Worm (Caenorhabditis elegans) whole organism, young adult: Measurements from ENCODE around the gene cpr-4.

Experiments
- B0035.1 ChIP-seq: sonication (generic microtip); optimal IDR thresholded peaks from 2 replicates; lab custom pipeline; 2016; ENCODE audit warnings: missing genetic modification characterization, mild to moderate bottlenecking, missing compliant biosample characterization, missing genotype, missing genetic modification reagents
- C06A6.2 ChIP-seq: fragments of 200-800 bp; sonication (Bioruptor generic); conservative IDR thresholded peaks from 2 replicates; pipeline ENCODE4 v1.3.6; 2022; ENCODE audit warnings: missing genetic modification characterization, missing compliant biosample characterization
- F22D6.2 ChIP-seq: sonication (generic microtip); optimal IDR thresholded peaks from 2 replicates; lab custom pipeline; 2016; ENCODE audit warnings: mild to moderate bottlenecking, missing genetic modification characterization, missing compliant biosample characterization
- F33H1.4 ChIP-seq: fragments of 200-800 bp; sonication (Bioruptor generic); IDR thresholded peaks from 2 replicates; pipeline ENCODE4 v1.3.6; 2022; ENCODE audit warnings: missing genetic modification reagents, missing genetic modification characterization, missing compliant biosample characterization
- F52B5.7 ChIP-seq: sonication (generic microtip); optimal IDR thresholded peaks from 2 replicates; lab custom pipeline; 2016; ENCODE audit warnings: mild to moderate bottlenecking, missing genetic modification characterization, missing compliant biosample characterization
- F55B11.4 ChIP-seq: sonication (generic microtip); optimal IDR thresholded peaks from 2 replicates; lab custom pipeline; 2016; ENCODE audit warnings: missing compliant biosample characterization, missing genetic modification characterization, borderline replicate concordance; ENCODE audit not compliant: insufficient read depth
- F57A8.1 ChIP-seq: fragments of 200-800 bp; sonication (Bioruptor generic); optimal IDR thresholded peaks from 2 replicates; lab custom pipeline; 2018; ENCODE audit warnings: mild to moderate bottlenecking, missing genetic modification characterization, moderate library complexity, missing compliant biosample characterization
- F57C9.4 ChIP-seq: sonication (generic microtip); optimal IDR thresholded peaks from 2 replicates; lab custom pipeline; 2017; ENCODE audit warnings: mild to moderate bottlenecking, missing genetic modification characterization, missing compliant biosample characterization
- Y53F4B.3 ChIP-seq: fragments of 200-800 bp; sonication (Bioruptor generic); IDR thresholded peaks from 2 replicates; pipeline ENCODE4 v1.3.6; 2022; ENCODE audit warnings: missing genetic modification reagents, missing genetic modification characterization, missing compliant biosample characterization
- ZK185.1 ChIP-seq: sonication (generic microtip); optimal IDR thresholded peaks from 2 replicates; lab custom pipeline; 2016; ENCODE audit warnings: mild to moderate bottlenecking, missing genetic modification characterization, missing compliant biosample characterization; ENCODE audit not compliant: poor library complexity, severe bottlenecking
- atf-7 ChIP-seq: sonication (generic microtip); optimal IDR thresholded peaks from 2 replicates; lab custom pipeline; 2017; ENCODE audit warnings: mild to moderate bottlenecking, missing genetic modification characterization, missing compliant biosample characterization
- athp-1 ChIP-seq: sonication (generic microtip); optimal IDR thresholded peaks from 2 replicates; lab custom pipeline; 2017; ENCODE audit warnings: mild to moderate bottlenecking, missing genetic modification characterization, missing compliant biosample characterization
- bed-2 ChIP-seq: fragments of 200-800 bp; sonication (Bioruptor generic); IDR thresholded peaks from 2 replicates; pipeline ENCODE4 v1.3.6; 2022; ENCODE audit warnings: missing genetic modification reagents, missing genetic modification characterization, missing compliant biosample characterization
- ccch-3 ChIP-seq: fragments of 200-800 bp; sonication (Bioruptor generic); optimal IDR thresholded peaks from 2 replicates; lab custom pipeline; 2018; ENCODE audit warnings: mild to moderate bottlenecking, missing genetic modification characterization, missing compliant biosample characterization
- cebp-1 ChIP-seq, 2 experiments: fragments of 200-800 bp in 1 of 2; sonication (Bioruptor generic) in 1 of 2; sonication (generic microtip) in 1 of 2; IDR thresholded peaks in 1 of 2; optimal IDR thresholded peaks in 1 of 2; 2 replicates each; pipeline versions ENCODE4 v1.3.6 to Lab custom; 2017 to 2022; ENCODE audit warnings: missing compliant biosample characterization in 2 of 2, missing genetic modification characterization in 2 of 2, mild to moderate bottlenecking in 1 of 2, missing genetic modification reagents in 1 of 2, moderate library complexity in 1 of 2
- ceh-40 ChIP-seq: fragments of 200-800 bp; sonication (Bioruptor generic); IDR thresholded peaks from 2 replicates; pipeline ENCODE4 v1.3.6; 2022; ENCODE audit warnings: missing genetic modification characterization, missing compliant biosample characterization
- dpl-1 ChIP-seq: fragments of 150-350 bp; optimal IDR thresholded peaks from 2 replicates; lab custom pipeline; 2014; ENCODE audit warnings: missing biosample characterization, missing genetic modification reagents, missing genetic modification characterization
- egl-44 ChIP-seq: fragments of 200-800 bp; sonication (Bioruptor generic); IDR thresholded peaks from 2 replicates; pipeline ENCODE4 v1.3.6; 2022; ENCODE audit warnings: missing genetic modification reagents, missing genetic modification characterization, missing compliant biosample characterization
- ekl-4 ChIP-seq: fragments of 200-800 bp; sonication (Bioruptor generic); IDR thresholded peaks from 2 replicates; pipeline ENCODE4 v1.3.6; 2022; ENCODE audit warnings: missing genetic modification reagents, missing genetic modification characterization, missing compliant biosample characterization
- ets-4 ChIP-seq: fragments of 200-800 bp; sonication (Bioruptor generic); optimal IDR thresholded peaks from 2 replicates; lab custom pipeline; 2018; ENCODE audit warnings: mild to moderate bottlenecking, missing genetic modification characterization, missing compliant biosample characterization
- gei-17 ChIP-seq: fragments of 200-800 bp; sonication (Bioruptor generic); optimal IDR thresholded peaks from 2 replicates; lab custom pipeline; 2018; ENCODE audit warnings: mild to moderate bottlenecking, missing genetic modification characterization, missing compliant biosample characterization
- hlh-12 ChIP-seq: sonication (generic microtip); optimal IDR thresholded peaks from 2 replicates; lab custom pipeline; 2016; ENCODE audit warnings: missing genetic modification characterization, missing compliant biosample characterization
- lag-1 ChIP-seq: fragments of 200-800 bp; sonication (Bioruptor generic); IDR thresholded peaks from 2 replicates; pipeline ENCODE4 v1.3.6; 2022; ENCODE audit warnings: missing genetic modification reagents, missing genetic modification characterization, missing compliant biosample characterization
- let-526 ChIP-seq: fragments of 200-800 bp; sonication (Bioruptor generic); IDR thresholded peaks from 2 replicates; pipeline ENCODE4 v1.3.6; 2022; ENCODE audit warnings: missing genetic modification reagents, missing genetic modification characterization, missing compliant biosample characterization
- let-607 ChIP-seq, 2 experiments: fragments of 200-800 bp in 1 of 2; sonication (Bioruptor generic) in 1 of 2; sonication (generic microtip) in 1 of 2; optimal IDR thresholded peaks; 2 replicates each; lab custom pipeline; 2016 to 2018; ENCODE audit warnings: mild to moderate bottlenecking in 2 of 2, missing compliant biosample characterization in 2 of 2, missing genetic modification characterization in 2 of 2, moderate library complexity in 2 of 2, missing genotype in 1 of 2
- lin-26 ChIP-seq: fragments of 200-800 bp; sonication (Bioruptor generic); IDR thresholded peaks from 2 replicates; pipeline ENCODE4 v1.3.6; 2022; ENCODE audit warnings: missing genetic modification reagents, missing genetic modification characterization, missing compliant biosample characterization
- madf-10 ChIP-seq: sonication (generic microtip); optimal IDR thresholded peaks from 2 replicates; lab custom pipeline; 2016; ENCODE audit warnings: mild to moderate bottlenecking, missing genetic modification characterization, missing compliant biosample characterization
- mxl-1 ChIP-seq: sonication (generic microtip); optimal IDR thresholded peaks from 2 replicates; lab custom pipeline; 2016; ENCODE audit warnings: missing genetic modification characterization, missing compliant biosample characterization
- nfyb-1 ChIP-seq: fragments of 200-800 bp; sonication (Bioruptor generic); IDR thresholded peaks from 2 replicates; pipeline ENCODE4 v1.3.6; 2022; ENCODE audit warnings: missing genetic modification reagents, missing genetic modification characterization, missing compliant biosample characterization
- nhr-179 ChIP-seq: sonication (generic microtip); optimal IDR thresholded peaks from 2 replicates; lab custom pipeline; 2016; ENCODE audit warnings: mild to moderate bottlenecking, missing genetic modification characterization, missing compliant biosample characterization
- nhr-80 ChIP-seq: sonication (generic microtip); optimal IDR thresholded peaks from 2 replicates; lab custom pipeline; 2016; ENCODE audit warnings: missing genetic modification characterization, missing compliant biosample characterization
- nhr-90 ChIP-seq: sonication (generic microtip); optimal IDR thresholded peaks from 2 replicates; lab custom pipeline; 2016; ENCODE audit warnings: missing genotype, mild to moderate bottlenecking, missing genetic modification characterization, missing compliant biosample characterization
- rec-8 ChIP-seq, 2 experiments: sonication (generic microtip); optimal IDR thresholded peaks; 2 replicates each; lab custom pipeline; 2016; ENCODE audit warnings: mild to moderate bottlenecking in 2 of 2, missing genetic modification characterization in 2 of 2, missing genetic modification reagents in 2 of 2, missing genotype in 2 of 2, missing biosample characterization in 1 of 2, missing compliant biosample characterization in 1 of 2, moderate library complexity in 1 of 2
- snpc-4 ChIP-seq, 5 experiments: fragments of 150-350 bp in 1 of 5; sonication (generic microtip) in 4 of 5; optimal IDR thresholded peaks; 2 replicates each; lab custom pipeline; 2014 to 2018; ENCODE audit warnings: missing genetic modification characterization in 5 of 5, missing biosample characterization in 3 of 5, antibody characterized with exemption in 2 of 5, mild to moderate bottlenecking in 2 of 5, missing compliant biosample characterization in 2 of 5, missing genotype in 2 of 5, moderate library complexity in 2 of 5, missing genetic modification reagents in 1 of 5
- ztf-18 ChIP-seq: sonication (generic microtip); optimal IDR thresholded peaks from 2 replicates; lab custom pipeline; 2016; ENCODE audit warnings: missing genotype, mild to moderate bottlenecking, missing genetic modification characterization, missing compliant biosample characterization
- ztf-22 ChIP-seq: fragments of 200-800 bp; sonication (Bioruptor generic); optimal IDR thresholded peaks from 2 replicates; lab custom pipeline; 2018; ENCODE audit warnings: mild to moderate bottlenecking, missing genetic modification characterization, moderate library complexity, missing compliant biosample characterization
- ztf-25 ChIP-seq: fragments of 200-800 bp; sonication (Bioruptor generic); IDR thresholded peaks from 2 replicates; pipeline ENCODE4 v1.3.6; 2022; ENCODE audit warnings: missing genetic modification reagents, missing genetic modification characterization, missing compliant biosample characterization
- ztf-3 ChIP-seq: fragments of 200-800 bp; sonication (Bioruptor generic); optimal IDR thresholded peaks from 2 replicates; lab custom pipeline; 2018; ENCODE audit warnings: mild to moderate bottlenecking, missing genetic modification characterization, missing compliant biosample characterization

cpr-4 gene

DNA sequence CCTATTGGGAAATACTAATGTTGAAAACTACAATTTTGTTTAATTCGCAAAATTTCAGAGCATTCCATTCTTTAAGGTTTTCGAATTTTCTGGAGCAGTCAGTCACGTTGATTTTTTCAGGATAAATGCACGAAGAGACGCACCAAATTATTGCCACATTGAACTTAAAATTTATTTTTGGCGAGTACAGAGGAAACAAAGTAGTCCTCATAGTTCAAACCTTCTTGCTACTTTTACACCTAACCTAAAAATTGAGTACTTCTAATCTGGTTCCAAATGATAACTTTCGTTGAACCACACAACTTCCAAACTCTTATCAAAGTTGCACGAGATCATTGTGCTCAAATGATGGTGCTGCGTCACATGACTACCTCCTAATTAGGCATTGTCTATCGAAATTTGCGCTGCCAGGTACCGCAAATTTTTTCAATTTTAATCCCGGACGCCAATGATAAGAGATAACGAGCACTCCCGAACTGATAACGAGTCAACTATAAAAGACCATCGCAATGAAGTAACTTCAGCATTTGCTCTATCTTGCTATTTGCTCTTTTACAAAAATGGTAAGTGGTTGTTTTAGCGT, at the start of gene cpr-4:
TSS of gene cpr-4 (plus strand) at position 523 of the 583 bp plus-strand sequence.
- TF ChIP-seq F55B11.4 (tag; lab: Kevin White, UChicago): no peak
- TF ChIP-seq snpc-4 (GFP tag; optimal IDR thresholded peaks at IDR 0.05; lab: Kevin White, UChicago): no peak
- TF ChIP-seq snpc-4 (tag; optimal IDR thresholded peaks at IDR 0.05; lab: Kevin White, UChicago): no peak
- no peak for TF ChIP-seq ztf-25
- peak; percentile 99 for TF ChIP-seq nhr-80 (tag; lab: Kevin White, UChicago)
- TF ChIP-seq F52B5.7: no peak
- no peak for TF ChIP-seq ceh-40 (GFP tag; lab: Robert Waterston, UW)
- TF ChIP-seq ccch-3 (GFP tag; lab: Kevin White, UChicago): no peak
- TF ChIP-seq Y53F4B.3 (GFP tag; lab: Robert Waterston, UW): no peak
- TF ChIP-seq nfyb-1: 0 out of 2 replicates have a peak, but pooled peaks have one; percentile 30
- no peak for TF ChIP-seq F57C9.4 (tag; lab: Kevin White, UChicago)
- TF ChIP-seq madf-10 (tag; lab: Kevin White, UChicago): peak; percentile 40
- TF ChIP-seq ZK185.1 (tag; lab: Kevin White, UChicago): no peak
- no peak for TF ChIP-seq gei-17 (GFP tag; lab: Kevin White, UChicago)
- no peak for TF ChIP-seq athp-1
- no peak for TF ChIP-seq lin-26 (GFP tag; lab: Robert Waterston, UW)
- no peak for TF ChIP-seq F33H1.4
- TF ChIP-seq B0035.1 (tag; lab: Kevin White, UChicago): no peak
- TF ChIP-seq bed-2: no peak
- TF ChIP-seq rec-8 (tag; optimal IDR thresholded peaks at IDR 0.05; lab: Kevin White, UChicago): no peak
- TF ChIP-seq nhr-90 (tag; lab: Kevin White, UChicago): peak; percentile 12
- no peak for TF ChIP-seq dpl-1 (GFP tag; lab: Kevin White, UChicago)
- TF ChIP-seq egl-44 (GFP tag; lab: Robert Waterston, UW): peak; percentile 75; the same call in 1 of the 2 replicates
- TF ChIP-seq hlh-12 (tag; lab: Kevin White, UChicago): no peak
- peak; percentile 65 for TF ChIP-seq atf-7 (tag; lab: Kevin White, UChicago)
- peak; percentile 73 for TF ChIP-seq ets-4
- TF ChIP-seq mxl-1: no peak
- TF ChIP-seq ztf-22 (GFP tag; lab: Kevin White, UChicago): peak; percentile 73
- TF ChIP-seq C06A6.2 (GFP tag; lab: Robert Waterston, UW): no peak
- no peak for TF ChIP-seq let-526 (GFP tag; lab: Robert Waterston, UW)
- TF ChIP-seq let-607 (tag; optimal IDR thresholded peaks at IDR 0.05; lab: Kevin White, UChicago): peak in 1 of 2 experiments; percentile 57
- TF ChIP-seq lag-1: no peak
- TF ChIP-seq ztf-18 (tag; lab: Kevin White, UChicago): no peak
- no peak for TF ChIP-seq F57A8.1
- TF ChIP-seq ztf-3 (GFP tag; lab: Kevin White, UChicago): no peak
- no peak for TF ChIP-seq cebp-1 (GFP tag; IDR thresholded peaks at IDR 0.05; lab: Robert Waterston, UW)
- peak; percentile 57 for TF ChIP-seq cebp-1 (tag; optimal IDR thresholded peaks at IDR 0.05; lab: Kevin White, UChicago)
- TF ChIP-seq ekl-4 (GFP tag; lab: Robert Waterston, UW): no peak
- no peak for TF ChIP-seq nhr-179
- TF ChIP-seq F22D6.2 (tag; lab: Kevin White, UChicago): no peak
